Worm (Caenorhabditis elegans) whole organism, L2 larva: ENCODE measurements around the gene F45D11.7.

Experiments
- nhr-21 ChIP-seq: fragments of 150-350 bp; optimal IDR thresholded peaks from 2 replicates; lab custom pipeline; 2014; ENCODE audit warnings: missing biosample characterization, missing genetic modification characterization
- sem-4 ChIP-seq: fragments of 150-350 bp; optimal IDR thresholded peaks from 2 replicates; lab custom pipeline; 2014; ENCODE audit warnings: missing biosample characterization, missing genetic modification reagents, missing genetic modification characterization

DNA sequence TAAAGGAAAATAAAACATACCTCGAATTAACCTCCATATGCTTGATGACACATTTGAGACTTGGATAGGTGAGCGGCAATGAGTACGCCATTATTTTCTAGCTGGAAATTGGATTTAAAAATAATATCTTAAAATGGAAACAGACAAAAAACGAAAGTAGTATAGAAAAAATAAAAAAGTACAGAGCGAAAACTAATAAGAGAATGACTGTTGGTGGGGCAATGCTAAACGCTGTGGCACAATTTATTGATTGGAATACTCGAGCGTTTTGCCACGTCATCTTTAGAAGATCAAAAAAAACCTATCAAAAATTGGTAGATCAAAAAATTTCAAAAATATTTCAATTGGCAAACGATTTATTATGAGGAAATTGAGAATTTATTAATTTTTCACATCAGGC lies 46.2 kb upstream of the F45D11.7 start, which contains the start of gene fbxc-32:
- TF ChIP-seq nhr-21 (tag; lab: Kevin White, UChicago) (no peak), sem-4 (tag; lab: Kevin White, UChicago) (no peak)
